Fruit fly (Drosophila melanogaster): ENCODE measurements around the gene CG34025.
A peak's percentile ranks its signal among the peaks of the same experiment; 100 is the strongest.

The CG34025 gene

dm6 chr3L:2980856-2981255, 20.0 kb upstream of the CG34025 start, which contains the start of gene CPT2:
TSS of gene CPT2 (plus strand) at chr3L:2981022.
- no peak for TF ChIP-seq CG8388 (GFP tag; optimal IDR thresholded peaks at IDR 0.05)
- no peak for TF ChIP-seq sr (GFP tag; IDR thresholded peaks at IDR 0.05)
- no peak for TF ChIP-seq yki (optimal IDR thresholded peaks at IDR 0.05)
- TF ChIP-seq CG32772 (GFP tag; IDR thresholded peaks at IDR 0.05) = no peak
- no peak for TF ChIP-seq CG10366 (GFP tag; IDR thresholded peaks at IDR 0.05)
- TF ChIP-seq CG31388 (GFP tag; optimal IDR thresholded peaks at IDR 0.05) = no peak
- no peak for TF ChIP-seq Meics (GFP tag; optimal IDR thresholded peaks at IDR 0.05)
- TF ChIP-seq CG16813 (GFP tag; IDR thresholded peaks at IDR 0.05; ENCODE audit: partially characterized antibody) = peak; percentile 52; the same call in 2 of the 3 replicates
- TF ChIP-seq Bdp1 (GFP tag; optimal IDR thresholded peaks at IDR 0.05) = no peak
- TF ChIP-seq Hey (tag; optimal IDR thresholded peaks at IDR 0.05) = no peak
- no peak for TF ChIP-seq CG5953 (GFP tag; IDR thresholded peaks at IDR 0.05)
- TF ChIP-seq CG5180 (GFP tag; optimal IDR thresholded peaks at IDR 0.05) = no peak
- no peak for TF ChIP-seq CG15479 (GFP tag; optimal IDR thresholded peaks at IDR 0.05)
- no peak for TF ChIP-seq CG6272 (GFP tag; IDR thresholded peaks at IDR 0.05)
- no peak for TF ChIP-seq run (tag; optimal IDR thresholded peaks at IDR 0.05)
- peak; percentile 89 for TF ChIP-seq zen2 (GFP tag; IDR thresholded peaks at IDR 0.05; ENCODE audit: partially characterized antibody)
- TF ChIP-seq CG7987 (GFP tag; optimal IDR thresholded peaks at IDR 0.05) = no peak
- no peak for TF ChIP-seq odd (GFP tag; optimal IDR thresholded peaks at IDR 0.05)
- no peak for TF ChIP-seq Hmr (GFP tag; optimal IDR thresholded peaks at IDR 0.05)
- TF ChIP-seq Dll (GFP tag; IDR thresholded peaks at IDR 0.05; ENCODE audit: partially characterized antibody) = peak; percentile 82
- TF ChIP-seq CG14441 (GFP tag; IDR thresholded peaks at IDR 0.05) = no peak
- TF ChIP-seq pzg (GFP tag; optimal IDR thresholded peaks at IDR 0.05) = peak; percentile 44
- TF ChIP-seq CG1529 (GFP tag; optimal IDR thresholded peaks at IDR 0.05) = no peak
- no peak for TF ChIP-seq cwo (GFP tag; optimal IDR thresholded peaks at IDR 0.05)
- TF ChIP-seq Doc2 (GFP tag; IDR thresholded peaks at IDR 0.05) = no peak
- no peak for TF ChIP-seq ab (GFP tag; optimal IDR thresholded peaks at IDR 0.05)
- TF ChIP-seq Trl (optimal IDR thresholded peaks at IDR 0.05) = no peak
- TF ChIP-seq Trl (GFP tag; optimal IDR thresholded peaks at IDR 0.05) = no peak
- TF ChIP-seq CG15011 (GFP tag; optimal IDR thresholded peaks at IDR 0.05) = no peak
- TF ChIP-seq p53 (GFP tag; optimal IDR thresholded peaks at IDR 0.05) = no peak
- no peak for TF ChIP-seq Lpt (GFP tag; optimal IDR thresholded peaks at IDR 0.05)
- no peak for TF ChIP-seq gce (GFP tag; IDR thresholded peaks at IDR 0.05)
- no peak for TF ChIP-seq CG6175 (GFP tag; IDR thresholded peaks at IDR 0.05)
- TF ChIP-seq tin (GFP tag; optimal IDR thresholded peaks at IDR 0.05) = no peak
- TF ChIP-seq MBD-R2 (GFP tag; IDR thresholded peaks at IDR 0.05) = peak; percentile 95
- no peak for TF ChIP-seq sob (GFP tag; IDR thresholded peaks at IDR 0.05)
- no peak for TF ChIP-seq CG1603 (tag; optimal IDR thresholded peaks at IDR 0.05)
- no peak for TF ChIP-seq gro (GFP tag; optimal IDR thresholded peaks at IDR 0.05)
- no peak for TF ChIP-seq sqz (GFP tag; optimal IDR thresholded peaks at IDR 0.05)
- TF ChIP-seq CG15073 (GFP tag; optimal IDR thresholded peaks at IDR 0.05) = no peak
- TF ChIP-seq ewg (GFP tag; optimal IDR thresholded peaks at IDR 0.05) = no peak
- no peak for TF ChIP-seq slp2 (GFP tag; optimal IDR thresholded peaks at IDR 0.05)
- TF ChIP-seq Ets65A (GFP tag) = no peak
- TF ChIP-seq CG17802 (tag; optimal IDR thresholded peaks at IDR 0.05) = no peak
- no peak for TF ChIP-seq CG9876 (GFP tag; optimal IDR thresholded peaks at IDR 0.05)
- peak; percentile 68 for TF ChIP-seq Scr (GFP tag; IDR thresholded peaks at IDR 0.05; ENCODE audit: partially characterized antibody)
- no peak for TF ChIP-seq CG12104 (GFP tag; optimal IDR thresholded peaks at IDR 0.05)
- TF ChIP-seq disco-r (GFP tag; optimal IDR thresholded peaks at IDR 0.05) = no peak
- TF ChIP-seq Fer1 (GFP tag; optimal IDR thresholded peaks at IDR 0.05) = no peak
- no peak for TF ChIP-seq dati (GFP tag; IDR thresholded peaks at IDR 0.05)
- TF ChIP-seq zen (tag; optimal IDR thresholded peaks at IDR 0.05) = no peak
- TF ChIP-seq CG34422 (GFP tag; IDR thresholded peaks at IDR 0.05) = peak; percentile 21; the same call in 1 of the 3 replicates
- TF ChIP-seq CG13296 (GFP tag; optimal IDR thresholded peaks at IDR 0.05) = no peak
